Worm (Caenorhabditis elegans) whole organism, early embryonic: ENCODE results near the gene Y44A6D.5.

ENCODE experiments used
- B0310.2 ChIP-seq: sonication (generic microtip); optimal IDR thresholded peaks from 2 replicates; lab custom pipeline; 2016; ENCODE audit warnings: mild to moderate bottlenecking, missing genetic modification characterization, missing compliant biosample characterization
- F13C5.2 ChIP-seq: sonication (generic microtip); optimal IDR thresholded peaks from 2 replicates; lab custom pipeline; 2017; ENCODE audit warnings: mild to moderate bottlenecking, missing genetic modification characterization, inconsistent platforms, missing compliant biosample characterization
- aly-1 ChIP-seq: sonication (generic microtip); optimal IDR thresholded peaks from 2 replicates; lab custom pipeline; 2016; ENCODE audit warnings: missing genetic modification characterization, missing compliant biosample characterization
- ama-1 ChIP-seq: fragments of 150-350 bp; optimal IDR thresholded peaks from 2 replicates; lab custom pipeline; 2014
- ceh-13 ChIP-seq: fragments of 200-800 bp; sonication (Bioruptor generic); optimal IDR thresholded peaks from 2 replicates; lab custom pipeline; 2018; ENCODE audit warnings: mild to moderate bottlenecking, missing genetic modification characterization, missing compliant biosample characterization
- ceh-36 ChIP-seq: sonication (generic microtip); optimal IDR thresholded peaks from 2 replicates; lab custom pipeline; 2016; ENCODE audit warnings: missing genetic modification characterization, inconsistent platforms, missing compliant biosample characterization
- ets-7 ChIP-seq: sonication (generic microtip); optimal IDR thresholded peaks from 2 replicates; lab custom pipeline; 2016; ENCODE audit warnings: missing genotype, missing genetic modification characterization, missing compliant biosample characterization
- flt-1 ChIP-seq: fragments of 200-800 bp; sonication (Bioruptor generic); IDR thresholded peaks from 2 replicates; pipeline ENCODE4 v1.3.6; 2022; ENCODE audit warnings: missing genetic modification characterization, missing compliant biosample characterization
- hmbx-1 ChIP-seq: sonication (generic microtip); optimal IDR thresholded peaks from 2 replicates; lab custom pipeline; 2016; ENCODE audit warnings: mild to moderate bottlenecking, missing genetic modification characterization, missing compliant biosample characterization
- hmg-4 ChIP-seq: fragments of 200-800 bp; sonication (Bioruptor generic); optimal IDR thresholded peaks from 2 replicates; lab custom pipeline; 2018; ENCODE audit warnings: mild to moderate bottlenecking, missing genetic modification characterization, missing compliant biosample characterization
- hnd-1 ChIP-seq: sonication (generic microtip); optimal IDR thresholded peaks from 2 replicates; lab custom pipeline; 2016; ENCODE audit warnings: missing genetic modification characterization, missing compliant biosample characterization
- pes-1 ChIP-seq: fragments of 200-800 bp; sonication (Bioruptor generic); IDR thresholded peaks from 2 replicates; pipeline ENCODE4 v1.3.6; 2022; ENCODE audit warnings: missing genetic modification reagents, missing genetic modification characterization, missing compliant biosample characterization
- scrt-1 ChIP-seq: fragments of 200-800 bp; sonication (Bioruptor generic); IDR thresholded peaks from 2 replicates; pipeline ENCODE4 v1.3.6; 2022; ENCODE audit warnings: missing genetic modification characterization, missing compliant biosample characterization
- sea-1 ChIP-seq: fragments of 200-800 bp; sonication (Bioruptor generic); conservative IDR thresholded peaks from 2 replicates; pipeline ENCODE4 v1.3.6; 2022; ENCODE audit warnings: missing genetic modification characterization, missing compliant biosample characterization
- tbx-11 ChIP-seq: fragments of 200-800 bp; sonication (Bioruptor generic); IDR thresholded peaks from 2 replicates; pipeline ENCODE4 v1.3.6; 2022; ENCODE audit warnings: missing genetic modification characterization, missing compliant biosample characterization
- tbx-37 ChIP-seq: fragments of 200-800 bp; sonication (Bioruptor generic); conservative IDR thresholded peaks from 2 replicates; pipeline ENCODE4 v1.3.6; 2022; ENCODE audit warnings: missing genetic modification reagents, missing genetic modification characterization, missing compliant biosample characterization
- tra-4 ChIP-seq: sonication (generic microtip); optimal IDR thresholded peaks from 2 replicates; lab custom pipeline; 2017; ENCODE audit warnings: missing genetic modification characterization, missing compliant biosample characterization

Gene Y44A6D.5

DNA sequence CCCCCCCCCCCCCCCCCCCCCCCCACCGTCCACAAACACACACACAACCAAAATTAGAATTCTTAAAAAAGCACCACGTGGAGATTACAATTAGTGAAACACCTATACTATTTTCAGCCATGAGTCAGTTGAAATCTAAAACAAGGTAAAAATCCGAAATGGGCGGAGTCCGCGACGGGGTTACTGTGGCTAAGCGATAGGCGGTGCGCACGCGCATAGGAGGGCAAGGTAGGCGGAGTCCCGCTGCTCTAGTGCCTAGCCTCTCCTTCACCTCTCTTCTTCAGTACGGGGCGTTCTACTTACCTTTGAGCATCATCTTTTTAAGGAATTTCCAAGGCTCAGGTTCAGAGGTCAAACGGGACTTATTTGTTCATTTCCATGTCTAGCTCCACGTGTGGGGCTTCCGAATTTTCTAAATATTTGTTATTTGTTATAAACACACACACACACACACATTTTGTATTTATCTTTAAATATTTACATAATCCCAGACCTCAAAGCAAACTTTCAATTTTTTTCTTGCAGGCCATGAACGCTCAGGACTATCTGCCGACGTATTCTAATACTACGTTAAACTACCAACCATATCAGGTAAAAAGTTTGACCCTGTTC is 46.3 kb downstream of the Y44A6D.5 start:
- TF ChIP-seq scrt-1 (no peak), B0310.2 (no peak), sea-1 (no peak), hmg-4 (GFP tag; lab: Kevin White, UChicago) (no peak), ceh-13 (GFP tag; lab: Kevin White, UChicago) (no peak), flt-1 (GFP tag; lab: Robert Waterston, UW) (no peak), tra-4 (tag; lab: Kevin White, UChicago) (no peak), hmbx-1 (tag; lab: Kevin White, UChicago) (no peak), ama-1 (lab: Kevin White, UChicago) (no peak), ets-7 (no peak), tbx-11 (no peak), tbx-37 (GFP tag; lab: Robert Waterston, UW) (no peak), aly-1 (tag; lab: Kevin White, UChicago) (no peak), hnd-1 (tag; lab: Kevin White, UChicago) (no peak), F13C5.2 (tag; lab: Kevin White, UChicago) (no peak), ceh-36 (tag; lab: Kevin White, UChicago) (no peak), pes-1 (GFP tag; lab: Robert Waterston, UW) (no peak)

ce11 chrV:20755494-20755893 is 47.3 kb downstream of the Y44A6D.5 start:
- TF ChIP-seq tbx-11 (no peak), hmbx-1 (tag; lab: Kevin White, UChicago) (no peak), ama-1 (lab: Kevin White, UChicago) (no peak), hnd-1 (tag; lab: Kevin White, UChicago) (no peak), ceh-36 (tag; lab: Kevin White, UChicago) (no peak), ets-7 (no peak)

DNA sequence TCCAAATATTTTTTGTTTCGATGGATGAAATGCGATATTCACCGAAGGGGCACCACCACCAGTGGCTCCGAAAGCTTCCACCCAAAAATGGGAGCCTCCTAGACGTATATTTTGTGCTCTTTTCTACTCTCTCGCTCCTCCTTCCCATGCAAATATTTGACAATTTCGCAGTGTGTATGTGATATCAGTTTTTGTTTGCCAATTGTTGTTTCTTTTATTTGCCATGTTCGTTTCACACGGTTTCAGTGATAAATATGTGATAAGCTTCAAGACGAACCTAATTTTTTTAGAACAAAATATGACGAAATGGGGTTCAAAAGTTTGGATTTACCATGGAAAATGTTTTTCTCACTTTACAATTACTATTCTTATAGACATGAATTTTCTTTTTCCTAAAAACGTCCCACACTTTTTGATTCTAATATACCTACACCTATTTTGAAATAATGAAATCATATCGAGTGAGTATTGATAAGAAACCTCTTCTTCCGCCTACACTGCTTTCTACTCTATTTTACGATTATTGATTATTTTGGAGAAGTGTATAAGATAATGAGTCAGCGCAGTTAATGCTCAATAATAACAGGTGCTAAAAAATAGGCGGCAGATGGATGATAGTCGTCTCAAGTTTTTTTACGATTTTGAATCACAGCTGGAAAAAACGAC is 48.8 kb downstream of the Y44A6D.5 start:
- TF ChIP-seq ets-7 (no peak), scrt-1 (no peak), ama-1 (lab: Kevin White, UChicago) (no peak), tbx-37 (GFP tag; lab: Robert Waterston, UW) (no peak), tra-4 (tag; lab: Kevin White, UChicago) (no peak), ceh-36 (tag; lab: Kevin White, UChicago) (no peak), hnd-1 (tag; lab: Kevin White, UChicago) (no peak), sea-1 (no peak), hmbx-1 (tag; lab: Kevin White, UChicago) (no peak), ceh-13 (GFP tag; lab: Kevin White, UChicago) (no peak), pes-1 (GFP tag; lab: Robert Waterston, UW) (no peak), flt-1 (GFP tag; lab: Robert Waterston, UW) (no peak), F13C5.2 (tag; lab: Kevin White, UChicago) (no peak), B0310.2 (no peak), aly-1 (tag; lab: Kevin White, UChicago) (no peak), hmg-4 (GFP tag; lab: Kevin White, UChicago) (no peak)

ce11 chrV:20752609-20753102 is 50.1 kb downstream of the Y44A6D.5 start, which contains the start of gene pha-4:
pha-4 (plus strand) TSS chrV:20753052.
- TF ChIP-seq hmg-4 (GFP tag; lab: Kevin White, UChicago) (no peak), hnd-1 (tag; lab: Kevin White, UChicago) (no peak)
